Worm (Caenorhabditis elegans) whole organism, L3 larva: Measurements from ENCODE around the gene F49C12.4.

Experiments used
- ZK546.5 ChIP-seq: sonication (generic microtip); optimal IDR thresholded peaks from 2 replicates; lab custom pipeline; 2017; ENCODE audit warnings: missing biosample characterization, missing genetic modification characterization
- aly-2 ChIP-seq: fragments of 150-350 bp; optimal IDR thresholded peaks from 2 replicates; lab custom pipeline; 2014; ENCODE audit warnings: missing biosample characterization, missing genetic modification characterization
- ama-1 ChIP-seq: fragments of 150-350 bp; optimal IDR thresholded peaks from 2 replicates; lab custom pipeline; 2018
- ceh-16 ChIP-seq: sonication (generic microtip); optimal IDR thresholded peaks from 2 replicates; lab custom pipeline; 2017; ENCODE audit warnings: missing biosample characterization, missing genetic modification characterization
- ceh-28 ChIP-seq: fragments of 150-350 bp; optimal IDR thresholded peaks from 2 replicates; lab custom pipeline; 2014; ENCODE audit warnings: missing biosample characterization, missing genetic modification reagents, missing genetic modification characterization
- ceh-82 ChIP-seq: fragments of 150-350 bp; optimal IDR thresholded peaks from 2 replicates; lab custom pipeline; 2014; ENCODE audit warnings: missing biosample characterization, missing genetic modification characterization
- ceh-9 ChIP-seq: sonication (generic microtip); optimal IDR thresholded peaks from 2 replicates; lab custom pipeline; 2018; ENCODE audit warnings: missing biosample characterization, missing genetic modification characterization
- daf-12 ChIP-seq: fragments of 150-350 bp; optimal IDR thresholded peaks from 2 replicates; lab custom pipeline; 2014; ENCODE audit warnings: missing biosample characterization, missing genetic modification reagents, missing genetic modification characterization
- egl-27 ChIP-seq: sonication (generic microtip); optimal IDR thresholded peaks from 4 replicates; lab custom pipeline; 2017; ENCODE audit warnings: missing biosample characterization, missing genetic modification reagents, missing genetic modification characterization
- egl-5 ChIP-seq: fragments of 150-350 bp; optimal IDR thresholded peaks from 2 replicates; lab custom pipeline; 2017; ENCODE audit warnings: missing biosample characterization, missing genetic modification reagents, missing genetic modification characterization, inconsistent platforms
- elt-2 ChIP-seq: sonication (generic microtip); optimal IDR thresholded peaks from 2 replicates; lab custom pipeline; 2016; ENCODE audit warnings: missing genetic modification reagents, mild to moderate bottlenecking, missing genetic modification characterization, missing compliant biosample characterization
- elt-3 ChIP-seq, 3 experiments: fragments of 150-350 bp in 1 of 3; sonication (generic microtip) in 2 of 3; optimal IDR thresholded peaks; 2 replicates in 2 of 3; 4 replicates in 1 of 3; lab custom pipeline; 2014 to 2017; ENCODE audit warnings: missing biosample characterization in 3 of 3, missing genetic modification characterization in 3 of 3
- eor-1 ChIP-seq, 2 experiments: fragments of 150-350 bp; optimal IDR thresholded peaks; 2 replicates each; lab custom pipeline; 2014 to 2018; ENCODE audit warnings: missing biosample characterization in 2 of 2, missing genetic modification characterization in 2 of 2
- fkh-10 ChIP-seq: sonication (generic microtip); optimal IDR thresholded peaks from 2 replicates; lab custom pipeline; 2017; ENCODE audit warnings: missing biosample characterization, missing genetic modification reagents, missing genetic modification characterization
- fkh-2 ChIP-seq: fragments of 150-350 bp; optimal IDR thresholded peaks from 2 replicates; lab custom pipeline; 2014; ENCODE audit warnings: missing biosample characterization, missing genetic modification reagents, missing genetic modification characterization
- fos-1 ChIP-seq: fragments of 150-350 bp; optimal IDR thresholded peaks from 2 replicates; lab custom pipeline; 2014; ENCODE audit warnings: missing biosample characterization, missing genetic modification characterization
- hmg-11 ChIP-seq: sonication (generic microtip); optimal IDR thresholded peaks from 2 replicates; lab custom pipeline; 2016; ENCODE audit warnings: missing genetic modification characterization, missing compliant biosample characterization
- jun-1 ChIP-seq: fragments of 150-350 bp; optimal IDR thresholded peaks from 2 replicates; lab custom pipeline; 2014; ENCODE audit warnings: missing biosample characterization, missing genetic modification reagents, missing genetic modification characterization
- lin-15B ChIP-seq: fragments of 150-350 bp; optimal IDR thresholded peaks from 2 replicates; lab custom pipeline; 2014; ENCODE audit warnings: missing biosample characterization, missing genetic modification characterization
- lin-39 ChIP-seq: fragments of 150-350 bp; optimal IDR thresholded peaks from 2 replicates; lab custom pipeline; 2018; ENCODE audit warnings: missing biosample characterization, missing genetic modification reagents, missing genetic modification characterization
- lsy-12 ChIP-seq: sonication (generic microtip); optimal IDR thresholded peaks from 2 replicates; lab custom pipeline; 2016; ENCODE audit warnings: mild to moderate bottlenecking, missing genetic modification characterization, missing compliant biosample characterization
- mdl-1 ChIP-seq: fragments of 150-350 bp; optimal IDR thresholded peaks from 2 replicates; lab custom pipeline; 2014; ENCODE audit warnings: missing biosample characterization, missing genetic modification characterization
- mml-1 ChIP-seq: fragments of 150-350 bp; sonication (generic microtip); optimal IDR thresholded peaks from 3 replicates; lab custom pipeline; 2014; ENCODE audit warnings: missing biosample characterization, missing genetic modification characterization
- nfya-1 ChIP-seq: sonication (generic microtip); optimal IDR thresholded peaks from 2 replicates; lab custom pipeline; 2017; ENCODE audit warnings: missing genetic modification characterization, mild to moderate bottlenecking, missing compliant biosample characterization, antibody characterized with exemption, moderate library complexity; ENCODE audit not compliant: insufficient read depth
- nhr-12 ChIP-seq: fragments of 150-350 bp; optimal IDR thresholded peaks from 2 replicates; lab custom pipeline; 2014; ENCODE audit warnings: missing biosample characterization, missing genetic modification characterization
- nhr-237 ChIP-seq: fragments of 150-350 bp; optimal IDR thresholded peaks from 2 replicates; lab custom pipeline; 2014; ENCODE audit warnings: missing biosample characterization, missing genetic modification characterization
- nhr-43 ChIP-seq: sonication (generic microtip); optimal IDR thresholded peaks from 2 replicates; lab custom pipeline; 2016; ENCODE audit warnings: mild to moderate bottlenecking, missing genetic modification characterization, missing compliant biosample characterization; ENCODE audit not compliant: poor library complexity, severe bottlenecking
- nhr-67 ChIP-seq: fragments of 150-350 bp; optimal IDR thresholded peaks from 2 replicates; lab custom pipeline; 2014; ENCODE audit warnings: missing biosample characterization, missing genetic modification characterization
- nhr-76 ChIP-seq: fragments of 150-350 bp; sonication (generic microtip); optimal IDR thresholded peaks from 5 replicates; lab custom pipeline; 2014; ENCODE audit warnings: missing biosample characterization, missing genetic modification characterization
- pha-4 ChIP-seq: fragments of 150-350 bp; optimal IDR thresholded peaks from 2 replicates; lab custom pipeline; 2014; ENCODE audit warnings: missing biosample characterization, missing genetic modification reagents, missing genetic modification characterization
- pqm-1 ChIP-seq: fragments of 150-350 bp; optimal IDR thresholded peaks from 2 replicates; lab custom pipeline; 2017; ENCODE audit warnings: missing biosample characterization, missing genetic modification characterization, inconsistent platforms
- sea-2 ChIP-seq: fragments of 150-350 bp; sonication (generic microtip); optimal IDR thresholded peaks from 4 replicates; lab custom pipeline; 2014; ENCODE audit warnings: missing biosample characterization, missing genetic modification reagents, missing genetic modification characterization
- tbx-2 ChIP-seq: sonication (generic microtip); optimal IDR thresholded peaks from 2 replicates; lab custom pipeline; 2016; ENCODE audit warnings: mild to moderate bottlenecking, missing genetic modification characterization, missing compliant biosample characterization
- unc-39 ChIP-seq: sonication (generic microtip); optimal IDR thresholded peaks from 4 replicates; lab custom pipeline; 2017; ENCODE audit warnings: missing biosample characterization, missing genetic modification characterization
- unc-62 ChIP-seq: fragments of 150-350 bp; sonication (generic microtip); optimal IDR thresholded peaks from 4 replicates; lab custom pipeline; 2014; ENCODE audit warnings: missing biosample characterization, missing genetic modification reagents, missing genetic modification characterization
- zag-1 ChIP-seq: fragments of 150-350 bp; optimal IDR thresholded peaks from 2 replicates; lab custom pipeline; 2014; ENCODE audit warnings: missing biosample characterization, missing genetic modification characterization
- ztf-11 ChIP-seq: fragments of 150-350 bp; optimal IDR thresholded peaks from 2 replicates; lab custom pipeline; 2014; ENCODE audit warnings: missing biosample characterization, missing genetic modification characterization
- ztf-4 ChIP-seq: fragments of 150-350 bp; optimal IDR thresholded peaks from 2 replicates; lab custom pipeline; 2014; ENCODE audit warnings: missing biosample characterization, missing genetic modification characterization

The F49C12.4 gene

ce11 chrIV:9303994-9304393 lies at the start of gene F49C12.4:
TSS of gene F49C12.4 (minus strand) at chrIV:9304094.
- no peak for TF ChIP-seq fos-1 (tag; lab: Kevin White, UChicago)
- TF ChIP-seq fkh-2 = no peak
- TF ChIP-seq zag-1 (tag; lab: Kevin White, UChicago) = no peak
- no peak for TF ChIP-seq ceh-82
- TF ChIP-seq pha-4 (tag; lab: Kevin White, UChicago) = no peak
- TF ChIP-seq ceh-28 (tag; lab: Kevin White, UChicago) = no peak
- TF ChIP-seq unc-39 (tag; lab: Kevin White, UChicago) = no peak
- no peak for TF ChIP-seq nhr-76
- TF ChIP-seq ZK546.5 (tag; lab: Kevin White, UChicago) = no peak
- TF ChIP-seq fkh-10 = no peak
- TF ChIP-seq hmg-11 (tag; lab: Kevin White, UChicago) = no peak
- no peak for TF ChIP-seq eor-1 (tag; optimal IDR thresholded peaks at IDR 0.05; lab: Kevin White, UChicago)
- TF ChIP-seq, all 47 proteins: peak for 0

ce11 chrIV:9343102-9343599 lies 39.3 kb upstream of the F49C12.4 start, which contains the start of gene pigc-1:
TSS of gene pigc-1 (minus strand) at chrIV:9343152.
- TF ChIP-seq zag-1 (tag; lab: Kevin White, UChicago) = no peak
- peak; percentile 80 for TF ChIP-seq pha-4 (tag; lab: Kevin White, UChicago)
- TF ChIP-seq, all 47 proteins: peak for 1

ce11 chrIV:9341591-9341990 lies 37.7 kb upstream of the F49C12.4 start, which contains the start of gene vps-26:
TSS of gene vps-26 (minus strand) at chrIV:9341790.
- no peak for TF ChIP-seq tbx-2 (tag; lab: Kevin White, UChicago)
- peak; percentile 10 for TF ChIP-seq elt-2
- no peak for TF ChIP-seq mdl-1 (tag; lab: Kevin White, UChicago)
- TF ChIP-seq hmg-11 (tag; lab: Kevin White, UChicago) = peak; percentile 35
- TF ChIP-seq pha-4 (tag; lab: Kevin White, UChicago) = peak; percentile 81
- peak; percentile 36 for TF ChIP-seq lin-15B

- TF ChIP-seq mml-1 (no peak), ZK546.5 (tag; lab: Kevin White, UChicago) (no peak), nhr-76 (no peak), ceh-16 (tag; lab: Kevin White, UChicago) (no peak), nhr-12 (tag; lab: Kevin White, UChicago) (no peak), egl-27 (tag; lab: Kevin White, UChicago) (no peak), ztf-11 (tag; lab: Kevin White, UChicago) (no peak), unc-39 (tag; lab: Kevin White, UChicago) (no peak), nhr-67 (tag; lab: Kevin White, UChicago) (no peak), nhr-237 (tag; lab: Kevin White, UChicago) (no peak), daf-12 (tag; lab: Kevin White, UChicago) (no peak), unc-62 (GFP tag; lab: Kevin White, UChicago) (no peak), mdl-1 (tag; lab: Kevin White, UChicago) (no peak), sea-2 (GFP tag; lab: Kevin White, UChicago) (no peak), lsy-12 (tag; lab: Kevin White, UChicago) (no peak), jun-1 (tag; lab: Kevin White, UChicago) (no peak), ztf-4 (no peak), ceh-82 (no peak)
- TF ChIP-seq, all 47 proteins: peak for 0
Measured at ce11 chrIV:9339205-9339604, 35.3 kb upstream of the F49C12.4 start, which contains the start of gene T20D3.6. TSS of gene T20D3.6 (minus strand) at chrIV:9339305.

ce11 chrIV:9336538-9337090 lies 32.7 kb upstream of the F49C12.4 start, which contains the start of gene T20D3.5:
TSS of gene T20D3.5 (plus strand) at chrIV:9337040.
- no peak for TF ChIP-seq lin-39 (tag; lab: Kevin White, UChicago)

ce11 chrIV:9335552-9336251 lies 31.8 kb upstream of the F49C12.4 start, which contains the start of the genes coa-4 and T20D3.14:
TSS of gene coa-4 (minus strand) at chrIV:9335602.
TSS of gene T20D3.14 (minus strand) at chrIV:9335909.
- TF ChIP-seq jun-1 (tag; lab: Kevin White, UChicago) = no peak
- TF ChIP-seq nhr-76 = no peak
- no peak for TF ChIP-seq ama-1 (lab: Kevin White, UChicago)
- TF ChIP-seq unc-39 (tag; lab: Kevin White, UChicago) = no peak
- TF ChIP-seq ceh-9 = no peak
- no peak for TF ChIP-seq fkh-2
- TF ChIP-seq aly-2 (tag; lab: Kevin White, UChicago) = no peak
- TF ChIP-seq mml-1 = no peak
- TF ChIP-seq pqm-1 = no peak
- TF ChIP-seq pha-4 (tag; lab: Kevin White, UChicago) = peak; percentile 80
- TF ChIP-seq tbx-2 (tag; lab: Kevin White, UChicago) = no peak
- no peak for TF ChIP-seq daf-12 (tag; lab: Kevin White, UChicago)
- TF ChIP-seq egl-5 = no peak
- no peak for TF ChIP-seq unc-62 (GFP tag; lab: Kevin White, UChicago)
- TF ChIP-seq nfya-1 = peak; percentile 61
- TF ChIP-seq eor-1 (tag; optimal IDR thresholded peaks at IDR 0.05; lab: Kevin White, UChicago) = no peak
- no peak for TF ChIP-seq elt-3 (tag; optimal IDR thresholded peaks at IDR 0.05; lab: Kevin White, UChicago)
- TF ChIP-seq lsy-12 (tag; lab: Kevin White, UChicago) = no peak
- TF ChIP-seq hmg-11 (tag; lab: Kevin White, UChicago) = peak; percentile 2
- TF ChIP-seq elt-2 = peak; percentile 75
- no peak for TF ChIP-seq nhr-43 (tag; lab: Kevin White, UChicago)
- no peak for TF ChIP-seq nhr-67 (tag; lab: Kevin White, UChicago)
